Fruit fly (Drosophila melanogaster) whole organism: ENCODE results near the gene Drgx.

Source experiments
- CG8478 ChIP-seq: fragments of >200 bp; optimal IDR thresholded peaks from 2 replicates; lab custom pipeline; 2018; ENCODE audit warnings: inconsistent platforms
- Dll ChIP-seq: fragments of >200 bp; optimal IDR thresholded peaks from 2 replicates; lab custom pipeline; 2017
- EcR ChIP-seq, 2 experiments: fragments of >200 bp; optimal IDR thresholded peaks; 2 replicates each; lab custom pipeline; 2017; ENCODE audit warnings: missing biosample characterization in 2 of 2, missing genetic modification characterization in 2 of 2, missing genetic modification reagents in 2 of 2
- pan ChIP-seq: fragments of >200 bp; optimal IDR thresholded peaks from 2 replicates; lab custom pipeline; 2017
- psq ChIP-seq: fragments of >200 bp; optimal IDR thresholded peaks from 2 replicates; lab custom pipeline; 2017
- usp ChIP-seq: fragments of >200 bp; optimal IDR thresholded peaks from 2 replicates; lab custom pipeline; 2017; ENCODE audit warnings: missing biosample characterization, missing genetic modification characterization, mixed read lengths

Drgx gene

DNA sequence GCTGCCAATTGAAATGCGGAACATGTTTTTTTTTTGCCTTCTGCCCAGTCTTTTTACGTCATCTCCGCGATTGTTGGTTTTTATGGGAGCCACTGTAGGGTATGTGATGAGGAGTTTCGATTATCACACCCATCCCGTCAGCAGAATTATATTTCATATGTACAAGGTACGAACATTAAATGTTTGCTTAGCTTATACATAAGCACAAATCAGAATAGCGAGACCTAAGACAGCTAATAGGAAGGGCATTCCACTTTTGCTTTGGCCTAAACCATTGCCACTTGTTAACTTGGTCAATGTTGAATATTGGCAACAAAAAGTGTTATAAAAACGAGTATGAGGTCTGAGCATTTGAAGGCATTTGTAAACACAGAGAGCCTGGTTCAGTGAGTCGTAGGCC is 40.7 kb downstream of the Drgx start, which contains the start of gene CG2816:
TSS of gene CG2816 (plus strand) at position 400 of the 400 bp plus-strand sequence.
- no peak for TF ChIP-seq Dll (lab: Kevin White, UChicago)
- TF ChIP-seq CG8478: no peak
- TF ChIP-seq psq (lab: Kevin White, UChicago): no peak
- no peak for TF ChIP-seq EcR (GFP tag; optimal IDR thresholded peaks at IDR 0.05; lab: Kevin White, UChicago)
- no peak for TF ChIP-seq usp (GFP tag; lab: Kevin White, UChicago)
- no peak for TF ChIP-seq pan (lab: Kevin White, UChicago)

DNA sequence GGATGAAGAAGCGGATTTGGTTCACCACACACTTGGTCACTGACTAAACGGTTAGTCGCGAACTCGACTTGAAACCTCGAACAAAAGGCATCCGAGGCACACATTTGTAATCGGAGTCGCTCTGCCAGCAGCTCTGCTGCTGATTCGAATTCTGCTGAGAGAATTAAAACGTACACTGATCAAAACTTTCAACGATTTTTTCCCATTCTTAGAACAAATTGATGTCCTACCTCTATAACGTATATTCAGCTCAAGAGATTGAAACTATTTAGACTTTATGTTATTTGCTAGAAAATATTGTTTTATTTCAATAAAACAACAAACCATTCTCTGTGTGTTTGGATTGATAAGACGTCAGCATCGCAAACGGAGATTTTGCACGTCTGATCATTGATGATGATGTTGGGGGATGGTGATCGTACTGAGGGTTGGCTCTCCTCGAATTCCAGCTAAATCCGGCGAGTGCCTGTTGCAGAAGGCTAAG is 42.9 kb downstream of the Drgx start, which contains the start of gene CG31778:
TSS of gene CG31778 (minus strand) at position 51 of the 484 bp plus-strand sequence.
- TF ChIP-seq CG8478 (no peak), usp (GFP tag; lab: Kevin White, UChicago) (no peak), Dll (lab: Kevin White, UChicago) (no peak), psq (lab: Kevin White, UChicago) (no peak), EcR (GFP tag; optimal IDR thresholded peaks at IDR 0.05; lab: Kevin White, UChicago) (no peak), pan (lab: Kevin White, UChicago) (no peak)

DNA sequence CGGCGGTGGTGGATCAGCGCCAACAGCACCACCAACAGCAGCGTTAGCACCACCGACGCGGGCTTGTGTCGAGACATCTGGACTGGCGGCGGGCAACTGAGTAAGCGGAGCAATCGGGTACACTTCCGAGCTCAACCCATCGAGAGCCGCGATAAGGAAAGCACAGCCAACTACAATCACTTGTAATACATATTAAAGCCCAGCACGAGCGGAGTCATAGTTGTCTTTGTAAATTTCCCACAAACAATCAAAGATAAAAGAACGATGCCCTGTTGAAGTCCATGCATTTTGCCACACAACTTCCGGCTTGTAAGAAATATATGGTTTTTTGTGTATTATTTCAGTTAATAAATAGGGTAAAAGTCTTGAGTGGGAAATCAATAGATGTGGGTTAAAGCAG is 44.4 kb downstream of the Drgx start, which contains the start of gene CG31777:
TSS of gene CG31777 (minus strand) at position 101 of the 400 bp plus-strand sequence.
- no peak for TF ChIP-seq pan (lab: Kevin White, UChicago)
- TF ChIP-seq CG8478: no peak
- TF ChIP-seq psq (lab: Kevin White, UChicago): no peak
- no peak for TF ChIP-seq Dll (lab: Kevin White, UChicago)
- TF ChIP-seq EcR (GFP tag; optimal IDR thresholded peaks at IDR 0.05; lab: Kevin White, UChicago): no peak
- no peak for TF ChIP-seq usp (GFP tag; lab: Kevin White, UChicago)

DNA sequence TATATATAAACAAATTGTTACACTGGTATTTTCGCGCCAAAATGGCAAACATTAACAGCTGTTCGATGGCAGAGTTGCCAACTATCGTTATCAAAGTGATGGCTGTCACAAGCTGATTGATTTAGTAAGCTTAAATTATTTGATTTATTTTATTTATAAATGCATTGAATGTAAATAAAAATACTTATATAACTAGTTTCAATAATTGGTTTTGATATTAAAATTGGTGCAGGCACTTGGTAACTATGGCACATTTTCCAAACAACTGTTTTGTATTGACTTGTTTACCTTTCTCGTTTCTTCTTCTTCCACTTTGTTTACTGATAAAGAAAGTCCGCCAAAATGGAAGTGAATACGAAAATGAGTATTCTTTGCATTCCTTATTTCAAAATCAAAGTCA is 49.1 kb downstream of the Drgx start, which contains the start of gene cutlet:
TSS of gene cutlet (minus strand) at position 84 of the 400 bp plus-strand sequence.
- TF ChIP-seq CG8478 (no peak), usp (GFP tag; lab: Kevin White, UChicago) (no peak), EcR (GFP tag; optimal IDR thresholded peaks at IDR 0.05; lab: Kevin White, UChicago) (no peak), pan (lab: Kevin White, UChicago) (no peak), psq (lab: Kevin White, UChicago) (no peak), Dll (lab: Kevin White, UChicago) (no peak)

DNA sequence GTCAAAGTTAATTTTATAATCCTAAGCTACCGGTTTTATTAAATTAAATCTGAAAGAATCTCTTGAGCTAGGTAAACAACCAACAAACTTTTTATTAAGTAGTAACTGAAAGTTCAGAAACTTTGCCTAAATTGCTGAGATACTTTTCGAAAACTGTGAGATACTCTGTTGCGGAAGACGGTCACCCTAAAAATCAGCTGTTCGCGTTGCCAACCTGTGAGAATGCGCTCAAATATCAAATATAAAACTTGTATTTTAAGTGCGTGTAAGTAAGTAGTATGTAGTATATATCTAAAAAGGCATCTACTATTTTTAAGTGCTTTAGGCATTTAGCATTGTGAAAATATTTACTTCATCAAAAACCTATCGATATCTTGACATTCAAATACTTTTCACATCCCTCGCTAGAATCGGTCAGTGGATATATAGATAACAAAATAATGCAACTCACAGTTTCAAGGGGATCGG is 50.4 kb downstream of the Drgx start, which contains the start of the genes CG31955 and CG2818:
TSS of gene CG31955 (minus strand) at position 157 of the 468 bp plus-strand sequence.
TSS of gene CG2818 (plus strand) at position 412 of the 468 bp plus-strand sequence.
- TF ChIP-seq EcR (GFP tag; optimal IDR thresholded peaks at IDR 0.05; lab: Kevin White, UChicago) (no peak), CG8478 (no peak), pan (lab: Kevin White, UChicago) (no peak)

DNA sequence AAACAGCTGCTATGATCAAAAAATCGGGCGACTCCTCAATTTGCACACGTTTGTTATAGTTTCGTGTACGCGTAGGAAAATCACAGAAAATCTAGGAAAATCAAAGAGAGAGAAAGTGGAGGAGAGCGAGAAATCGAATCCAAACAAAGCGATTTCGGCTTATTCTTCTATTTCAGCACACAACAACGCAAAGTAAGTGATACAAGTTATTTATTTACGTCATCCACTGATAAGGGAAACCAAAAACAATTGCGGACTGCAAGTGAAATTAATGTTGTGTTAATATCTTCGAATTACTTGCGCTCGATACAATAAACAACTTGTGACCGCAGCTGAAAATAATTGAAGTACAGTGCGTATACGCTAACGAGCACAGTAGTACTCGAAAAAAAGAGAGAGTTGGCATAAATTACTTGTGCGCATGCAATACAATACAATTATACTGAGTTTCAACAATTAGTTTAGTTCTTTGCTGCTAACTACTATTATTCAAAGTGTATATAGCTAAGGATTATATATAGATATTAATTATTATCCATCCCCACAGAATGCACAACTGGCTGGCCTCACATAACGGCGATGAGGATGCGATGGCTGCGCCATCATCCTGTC is 51.1 kb downstream of the Drgx start:
- TF ChIP-seq Dll (lab: Kevin White, UChicago) (no peak), psq (lab: Kevin White, UChicago) (no peak), pan (lab: Kevin White, UChicago) (no peak), usp (GFP tag; lab: Kevin White, UChicago) (no peak), CG8478 (no peak), EcR (GFP tag; optimal IDR thresholded peaks at IDR 0.05; lab: Kevin White, UChicago) (no peak)

DNA sequence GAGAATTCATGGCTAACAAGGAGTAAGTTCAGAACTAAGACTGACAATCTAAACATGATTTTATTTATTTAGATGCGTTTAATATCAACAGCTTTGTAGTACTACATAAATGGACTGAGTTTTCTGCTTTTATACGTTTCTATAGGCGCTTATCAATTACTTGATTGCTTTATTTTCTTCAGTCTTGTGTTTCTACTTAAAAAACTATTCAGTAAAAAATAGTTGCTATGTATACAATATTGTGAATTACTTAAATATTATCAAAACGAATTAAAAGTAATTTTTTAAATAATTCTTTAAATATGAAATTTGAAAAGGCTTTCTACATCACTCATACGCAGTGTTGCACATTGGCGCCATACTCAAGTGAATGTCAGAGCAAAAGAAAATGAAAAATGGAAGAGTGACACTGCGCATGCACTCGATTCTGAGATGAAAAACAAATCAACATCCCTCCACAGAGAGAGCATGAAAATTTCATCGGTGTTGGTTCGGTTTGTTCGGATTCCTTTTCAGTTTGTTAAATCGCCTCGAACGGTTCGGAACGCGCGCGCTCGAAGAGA is 55.2 kb downstream of the Drgx start, which contains the start of the genes lectin-24A and Shaw:
TSS of gene lectin-24A (minus strand) at position 101 of the 563 bp plus-strand sequence.
TSS of gene Shaw (plus strand) at position 513 of the 563 bp plus-strand sequence.
- TF ChIP-seq EcR (GFP tag; optimal IDR thresholded peaks at IDR 0.05; lab: Kevin White, UChicago) (no peak), pan (lab: Kevin White, UChicago) (no peak), psq (lab: Kevin White, UChicago) (no peak), CG8478 (no peak), Dll (lab: Kevin White, UChicago) (no peak), usp (GFP tag; lab: Kevin White, UChicago) (no peak)

DNA sequence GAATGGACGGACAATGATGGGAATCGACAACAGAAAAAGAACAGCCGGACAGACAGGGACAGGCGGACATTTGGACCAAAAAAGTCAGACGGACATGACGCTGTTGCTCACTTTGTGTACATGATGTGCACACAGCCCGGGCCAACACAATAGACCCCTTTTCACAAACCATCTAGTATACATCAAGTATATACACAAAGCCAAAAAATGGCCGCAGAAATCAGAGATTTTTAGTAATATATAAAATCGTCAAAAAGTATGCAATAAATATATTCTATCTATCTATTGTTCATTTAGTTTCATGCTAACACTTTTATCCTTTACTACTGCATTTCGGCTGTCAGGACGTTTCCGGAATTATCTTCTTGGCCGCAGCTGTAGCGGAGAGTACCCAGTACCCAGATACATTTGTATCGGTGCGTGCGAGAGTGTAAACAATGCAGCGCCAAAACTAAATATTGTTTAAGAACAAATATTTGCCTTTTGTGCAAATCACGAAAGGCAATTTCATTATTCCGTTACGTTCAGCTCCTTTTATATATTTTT is 56.9 kb downstream of the Drgx start:
- TF ChIP-seq EcR (GFP tag; optimal IDR thresholded peaks at IDR 0.05; lab: Kevin White, UChicago): no peak
- TF ChIP-seq Dll (lab: Kevin White, UChicago): no peak
- no peak for TF ChIP-seq psq (lab: Kevin White, UChicago)
- no peak for TF ChIP-seq CG8478
- TF ChIP-seq pan (lab: Kevin White, UChicago): no peak
- no peak for TF ChIP-seq usp (GFP tag; lab: Kevin White, UChicago)

DNA sequence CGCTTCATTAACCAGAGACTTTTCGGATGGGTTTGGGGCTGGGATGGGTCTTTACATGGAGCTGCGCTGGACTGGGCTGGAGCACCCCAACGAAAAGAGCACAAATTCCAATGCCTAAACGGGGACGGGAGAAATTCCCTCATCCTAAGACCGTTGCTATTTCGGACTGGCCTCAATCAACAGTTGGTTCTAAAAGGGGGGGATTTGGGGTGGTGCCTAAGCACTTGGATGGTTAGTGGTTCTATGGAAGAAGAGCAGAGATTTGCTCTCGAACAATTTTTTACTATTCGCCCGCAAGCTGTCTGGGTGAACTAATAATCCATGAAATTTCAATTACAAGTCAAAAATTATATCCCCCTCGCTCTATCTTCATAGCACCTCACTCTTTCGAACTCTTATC is 67.1 kb downstream of the Drgx start:
- no peak for TF ChIP-seq psq (lab: Kevin White, UChicago)
- TF ChIP-seq Dll (lab: Kevin White, UChicago): no peak
- TF ChIP-seq CG8478: no peak

DNA sequence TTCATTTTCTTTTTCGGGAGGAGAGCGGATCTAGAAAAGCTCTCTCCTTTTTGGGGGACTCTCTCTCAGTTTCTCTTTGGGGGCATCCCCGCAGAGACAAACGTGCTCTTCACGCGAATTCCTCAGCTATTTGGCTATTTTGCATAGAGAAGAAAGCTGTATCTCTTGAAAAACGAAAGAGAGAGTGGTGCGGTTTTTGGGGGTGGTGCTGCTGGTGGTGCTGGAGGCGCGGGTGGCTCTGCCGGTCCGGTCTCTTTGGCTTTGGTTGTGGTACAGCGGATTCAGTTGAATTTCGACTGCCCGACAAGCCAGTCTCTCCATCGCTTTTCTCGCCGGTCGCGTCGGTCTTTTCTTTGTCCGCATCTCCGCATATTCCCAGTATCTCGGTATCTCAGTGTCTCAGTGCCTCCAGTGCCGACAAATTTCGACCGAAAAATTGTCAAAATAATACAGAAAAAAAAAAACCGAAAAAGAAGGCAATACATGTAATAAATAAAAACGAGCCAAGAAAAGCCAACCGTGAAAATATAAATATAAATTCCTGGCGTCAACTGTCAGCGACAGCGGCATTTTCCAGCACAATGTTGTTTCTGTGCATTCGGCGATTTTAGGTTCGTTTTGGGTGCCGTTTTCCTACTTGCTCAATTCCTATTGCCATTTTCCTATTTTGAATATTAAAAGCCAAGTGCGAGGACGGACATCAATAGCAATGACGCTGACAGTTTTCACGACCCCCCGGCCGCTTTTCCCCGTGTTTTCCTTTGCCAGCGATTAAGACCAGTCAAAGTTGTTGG is 67.8 kb downstream of the Drgx start, which contains the start of gene CG10019:
TSS of gene CG10019 (plus strand) at position 285 of the 794 bp plus-strand sequence.
- TF ChIP-seq Dll (lab: Kevin White, UChicago) (peak; percentile 70), EcR (GFP tag; optimal IDR thresholded peaks at IDR 0.05; lab: Kevin White, UChicago) (no peak), pan (lab: Kevin White, UChicago) (no peak)

DNA sequence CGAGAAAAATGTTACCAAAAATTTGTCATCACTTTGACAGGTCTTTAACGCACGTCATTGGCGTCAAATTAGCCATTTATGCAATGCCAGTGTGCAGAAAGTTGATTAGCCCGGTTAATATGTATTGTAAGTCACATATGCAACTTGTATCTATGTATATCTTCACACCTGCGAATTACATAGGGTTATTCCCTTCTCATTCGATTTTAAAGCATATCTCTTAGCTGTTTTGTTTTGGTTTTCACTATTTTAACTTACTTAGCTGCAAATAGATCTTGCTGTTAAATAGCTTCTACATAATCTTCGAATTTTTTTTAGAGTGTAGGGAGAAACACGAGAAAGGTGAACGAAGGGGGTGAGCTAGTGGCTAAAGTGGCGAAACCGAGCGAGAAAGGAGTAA is 68.5 kb downstream of the Drgx start:
- TF ChIP-seq usp (GFP tag; lab: Kevin White, UChicago) (no peak), CG8478 (no peak), pan (lab: Kevin White, UChicago) (no peak), EcR (GFP tag; optimal IDR thresholded peaks at IDR 0.05; lab: Kevin White, UChicago) (no peak), Dll (lab: Kevin White, UChicago) (no peak), psq (lab: Kevin White, UChicago) (no peak)
